Worm (Caenorhabditis elegans) whole organism, late embryonic: ENCODE measurements around the gene gsto-3.

ENCODE experiments used
- ceh-14 ChIP-seq: sonication (generic microtip); optimal IDR thresholded peaks from 2 replicates; lab custom pipeline; 2016; ENCODE audit warnings: missing genotype, missing genetic modification characterization, missing compliant biosample characterization
- gmeb-2 ChIP-seq: sonication (generic microtip); optimal IDR thresholded peaks from 2 replicates; lab custom pipeline; 2016; ENCODE audit warnings: missing genetic modification characterization, inconsistent platforms, missing compliant biosample characterization
- hlh-15 ChIP-seq: sonication (generic microtip); optimal IDR thresholded peaks from 2 replicates; lab custom pipeline; 2016; ENCODE audit warnings: missing genetic modification characterization, missing compliant biosample characterization
- nfya-1 ChIP-seq: sonication (generic microtip); optimal IDR thresholded peaks from 2 replicates; lab custom pipeline; 2017; ENCODE audit warnings: missing genetic modification characterization, mild to moderate bottlenecking, missing compliant biosample characterization, antibody characterized with exemption, moderate library complexity
- unc-3 ChIP-seq, 2 experiments: fragments of 200-800 bp in 1 of 2; sonication (Bioruptor generic) in 1 of 2; sonication (generic microtip) in 1 of 2; conservative IDR thresholded peaks in 1 of 2; optimal IDR thresholded peaks in 1 of 2; 2 replicates each; pipeline versions ENCODE4 v1.3.6 to Lab custom; 2016 to 2022; ENCODE audit warnings: missing compliant biosample characterization in 2 of 2, missing genetic modification characterization in 2 of 2, missing genetic modification reagents in 1 of 2

DNA sequence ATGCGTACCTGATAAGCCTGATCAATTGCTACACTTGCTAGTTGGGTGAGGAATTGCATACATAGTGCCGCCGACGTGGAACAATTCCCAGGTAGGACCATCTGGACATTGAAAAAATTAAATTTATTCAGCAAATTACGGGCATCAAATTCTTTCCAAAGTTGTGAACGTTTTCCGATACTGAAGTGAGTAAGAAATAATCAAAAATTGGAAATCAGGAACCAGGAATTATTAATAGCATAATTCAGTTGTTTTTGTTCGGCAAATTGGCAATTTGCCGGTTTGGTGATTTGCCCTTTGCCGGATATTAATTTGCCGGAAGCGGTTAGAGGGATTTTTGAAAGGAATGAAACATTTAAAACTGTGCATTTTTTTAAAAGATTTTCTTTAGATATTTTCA, at the start of gene gsto-3:
- no peak for TF ChIP-seq ceh-14 (tag; lab: Kevin White, UChicago)
- TF ChIP-seq hlh-15 (tag; lab: Kevin White, UChicago), result no peak
- TF ChIP-seq unc-3 (GFP tag; conservative IDR thresholded peaks at IDR 0.05; lab: Robert Waterston, UW), result no peak
- no peak for TF ChIP-seq unc-3 (tag; optimal IDR thresholded peaks at IDR 0.05; lab: Kevin White, UChicago)
- TF ChIP-seq gmeb-2 (tag; lab: Kevin White, UChicago), result no peak
- TF ChIP-seq nfya-1 (tag; lab: Kevin White, UChicago), result no peak
